Fruit fly (Drosophila melanogaster) whole organism, embryonic: ENCODE measurements around the gene CG46313.

ENCODE experiments used
- BEAF-32 ChIP-seq: fragments of 200-800 bp; sonication (Bioruptor generic); optimal IDR thresholded peaks from 3 replicates; lab custom pipeline; 2017; ENCODE audit warnings: missing biosample characterization, missing genetic modification characterization, mild to moderate bottlenecking, moderate library complexity, missing genetic modification reagents
- C15 ChIP-seq: fragments of 200-800 bp; sonication (Bioruptor generic); IDR thresholded peaks from 3 replicates; pipeline ENCODE4 v1.3.6; 2022; ENCODE audit warnings: missing biosample characterization, missing genetic modification characterization
- CG10209 ChIP-seq: fragments of 200-800 bp; sonication (Bioruptor generic); optimal IDR thresholded peaks from 3 replicates; lab custom pipeline; 2017; ENCODE audit warnings: missing biosample characterization, mild to moderate bottlenecking, missing genetic modification characterization, missing genetic modification reagents
- CG10462 ChIP-seq: fragments of 200-800 bp; sonication (Bioruptor generic); optimal IDR thresholded peaks from 2 replicates; lab custom pipeline; 2016; ENCODE audit warnings: missing biosample characterization, missing genetic modification characterization
- CG10654 ChIP-seq: fragments of 200-800 bp; sonication (Bioruptor generic); optimal IDR thresholded peaks from 2 replicates; lab custom pipeline; 2016; ENCODE audit warnings: missing biosample characterization, missing genetic modification characterization
- CG11456 ChIP-seq: fragments of 200-800 bp; sonication (Bioruptor generic); IDR thresholded peaks from 3 replicates; pipeline ENCODE4 v1.3.6; 2022; ENCODE audit warnings: missing biosample characterization, missing genetic modification characterization
- CG12236 ChIP-seq: fragments of 200-800 bp; sonication (Bioruptor generic); optimal IDR thresholded peaks from 2 replicates; lab custom pipeline; 2016; ENCODE audit warnings: missing biosample characterization, missing genetic modification characterization
- CG13123 ChIP-seq: fragments of 200-800 bp; sonication (Bioruptor generic); optimal IDR thresholded peaks from 2 replicates; lab custom pipeline; 2016; ENCODE audit warnings: missing biosample characterization, missing genetic modification characterization
- CG14710 ChIP-seq: fragments of 200-800 bp; sonication (Bioruptor generic); optimal IDR thresholded peaks from 3 replicates; lab custom pipeline; 2019; ENCODE audit warnings: missing biosample characterization, mild to moderate bottlenecking, missing genetic modification characterization, moderate library complexity
- CG15514 ChIP-seq: fragments of 200-800 bp; sonication (Bioruptor generic); optimal IDR thresholded peaks from 3 replicates; lab custom pipeline; 2017; ENCODE audit warnings: missing biosample characterization, missing genetic modification characterization, mild to moderate bottlenecking, moderate library complexity, missing genetic modification reagents
- CG1603 ChIP-seq: fragments of 200-800 bp; sonication (Bioruptor generic); optimal IDR thresholded peaks from 2 replicates; lab custom pipeline; 2019; ENCODE audit warnings: missing biosample characterization, mild to moderate bottlenecking, missing genetic modification characterization, moderate library complexity
- CG16813 ChIP-seq: fragments of 200-800 bp; sonication (Bioruptor generic); IDR thresholded peaks from 3 replicates; pipeline ENCODE4 v1.3.6; 2022; ENCODE audit warnings: missing biosample characterization, missing genetic modification characterization; ENCODE audit not compliant: partially characterized antibody
- CG17568 ChIP-seq: fragments of 200-800 bp; sonication (Bioruptor generic); optimal IDR thresholded peaks from 2 replicates; lab custom pipeline; 2018; ENCODE audit warnings: missing biosample characterization, mild to moderate bottlenecking, missing genetic modification characterization, moderate library complexity
- CG18011 ChIP-seq: fragments of 200-800 bp; sonication (Bioruptor generic); optimal IDR thresholded peaks from 2 replicates; lab custom pipeline; 2017; ENCODE audit warnings: missing biosample characterization, missing genetic modification characterization, mild to moderate bottlenecking, moderate library complexity, missing genotype
- CG18476 ChIP-seq: fragments of 200-800 bp; sonication (Bioruptor generic); optimal IDR thresholded peaks from 2 replicates; lab custom pipeline; 2016; ENCODE audit warnings: missing biosample characterization, mild to moderate bottlenecking, missing genetic modification characterization
- CG18764 ChIP-seq: fragments of 200-800 bp; sonication (Bioruptor generic); optimal IDR thresholded peaks from 3 replicates; lab custom pipeline; 2016; ENCODE audit warnings: missing biosample characterization, missing genetic modification characterization
- CG2199 ChIP-seq: fragments of 200-800 bp; sonication (Bioruptor generic); IDR thresholded peaks from 3 replicates; pipeline ENCODE4 v1.3.6; 2022; ENCODE audit warnings: missing biosample characterization, missing genetic modification characterization
- CG3838 ChIP-seq: fragments of 200-800 bp; sonication (Bioruptor generic); optimal IDR thresholded peaks from 3 replicates; lab custom pipeline; 2016; ENCODE audit warnings: missing biosample characterization, missing genetic modification characterization
- CG3847 ChIP-seq: fragments of 200-800 bp; sonication (Bioruptor generic); IDR thresholded peaks from 2 replicates; pipeline ENCODE4 v1.3.6; 2022; ENCODE audit warnings: missing biosample characterization, missing genetic modification characterization
- CG4424 ChIP-seq: fragments of 200-800 bp; sonication (Bioruptor generic); optimal IDR thresholded peaks from 3 replicates; lab custom pipeline; 2016; ENCODE audit warnings: missing biosample characterization, missing genetic modification characterization
- CG6854 ChIP-seq: fragments of 200-800 bp; sonication (Bioruptor generic); optimal IDR thresholded peaks from 3 replicates; lab custom pipeline; 2017; ENCODE audit warnings: missing biosample characterization, mild to moderate bottlenecking, missing genetic modification characterization
- CG9797 ChIP-seq: fragments of 200-800 bp; sonication (Bioruptor generic); optimal IDR thresholded peaks from 3 replicates; lab custom pipeline; 2018; ENCODE audit warnings: missing biosample characterization, mild to moderate bottlenecking, missing genetic modification characterization
- Chrac-16 ChIP-seq: fragments of 200-800 bp; sonication (Bioruptor generic); optimal IDR thresholded peaks from 3 replicates; lab custom pipeline; 2016; ENCODE audit warnings: missing biosample characterization, missing genetic modification characterization
- D19A ChIP-seq: fragments of 200-800 bp; optimal IDR thresholded peaks from 3 replicates; lab custom pipeline; 2019; ENCODE audit warnings: missing biosample characterization, mild to moderate bottlenecking, missing genetic modification characterization, moderate library complexity
- Hey ChIP-seq: fragments of 200-800 bp; sonication (Bioruptor generic); optimal IDR thresholded peaks from 3 replicates; lab custom pipeline; 2018; ENCODE audit warnings: missing biosample characterization, mild to moderate bottlenecking, missing genetic modification characterization
- Hr39 ChIP-seq: fragments of >200 bp; optimal IDR thresholded peaks from 2 replicates; lab custom pipeline; 2017
- Neu2 ChIP-seq: fragments of 200-800 bp; sonication (Bioruptor generic); optimal IDR thresholded peaks from 3 replicates; lab custom pipeline; 2016; ENCODE audit warnings: missing biosample characterization, missing genetic modification characterization, borderline replicate concordance
- Xbp1 ChIP-seq: fragments of 200-800 bp; sonication (Bioruptor generic); optimal IDR thresholded peaks from 3 replicates; lab custom pipeline; 2016; ENCODE audit warnings: missing biosample characterization, mild to moderate bottlenecking, missing genetic modification characterization
- ap ChIP-seq: fragments of 200-800 bp; sonication (Bioruptor generic); IDR thresholded peaks from 2 replicates; pipeline ENCODE4 v1.3.6; 2022; ENCODE audit warnings: missing biosample characterization, missing genetic modification characterization
- ash1 ChIP-seq: fragments of 200-800 bp; sonication (Bioruptor generic); optimal IDR thresholded peaks from 2 replicates; lab custom pipeline; 2018; ENCODE audit warnings: missing biosample characterization, mild to moderate bottlenecking, missing genetic modification characterization
- btn ChIP-seq: fragments of 200-800 bp; sonication (Bioruptor generic); optimal IDR thresholded peaks from 2 replicates; lab custom pipeline; 2016; ENCODE audit warnings: missing biosample characterization, missing genetic modification characterization
- crc ChIP-seq: fragments of 200-800 bp; sonication (Bioruptor generic); optimal IDR thresholded peaks from 2 replicates; lab custom pipeline; 2016; ENCODE audit warnings: missing biosample characterization, missing genetic modification characterization
- croc ChIP-seq: fragments of 200-800 bp; sonication (Bioruptor generic); conservative IDR thresholded peaks from 3 replicates; pipeline ENCODE4 v1.3.6; 2022; ENCODE audit warnings: missing biosample characterization, missing genetic modification characterization
- dmrt11E ChIP-seq: fragments of 200-800 bp; sonication (Bioruptor generic); optimal IDR thresholded peaks from 3 replicates; lab custom pipeline; 2018; ENCODE audit warnings: missing biosample characterization, mild to moderate bottlenecking, missing genetic modification characterization, moderate library complexity
- dmrt99B ChIP-seq: fragments of 200-800 bp; sonication (Bioruptor generic); optimal IDR thresholded peaks from 2 replicates; lab custom pipeline; 2018; ENCODE audit warnings: missing biosample characterization, mild to moderate bottlenecking, missing genetic modification characterization, moderate library complexity
- ems ChIP-seq: fragments of 200-800 bp; sonication (Bioruptor generic); optimal IDR thresholded peaks from 3 replicates; lab custom pipeline; 2016; ENCODE audit warnings: missing biosample characterization, missing genetic modification characterization
- fd3F ChIP-seq: fragments of 200-800 bp; sonication (Bioruptor generic); optimal IDR thresholded peaks from 2 replicates; lab custom pipeline; 2018; ENCODE audit warnings: missing biosample characterization, mild to moderate bottlenecking, missing genetic modification characterization, moderate library complexity
- grn ChIP-seq: fragments of 200-800 bp; sonication (Bioruptor generic); optimal IDR thresholded peaks from 3 replicates; lab custom pipeline; 2017; ENCODE audit warnings: missing biosample characterization, missing genetic modification characterization
- hth ChIP-seq: fragments of >200 bp; optimal IDR thresholded peaks from 2 replicates; lab custom pipeline; 2017; ENCODE audit warnings: inconsistent platforms
- insv ChIP-seq, 2 experiments: fragments of 200-800 bp; sonication (Bioruptor generic); optimal IDR thresholded peaks; 3 replicates each; lab custom pipeline; 2016 to 2018; ENCODE audit warnings: missing biosample characterization in 2 of 2, missing genetic modification characterization in 2 of 2
- ken ChIP-seq: fragments of 200-800 bp; sonication (Bioruptor generic); IDR thresholded peaks from 3 replicates; pipeline ENCODE4 v1.3.6; 2022; ENCODE audit warnings: missing biosample characterization, missing genetic modification characterization
- lilli ChIP-seq: fragments of 200-800 bp; sonication (Bioruptor generic); optimal IDR thresholded peaks from 3 replicates; lab custom pipeline; 2016; ENCODE audit warnings: missing biosample characterization, missing genetic modification characterization
- pfk ChIP-seq: fragments of 200-800 bp; sonication (Bioruptor generic); optimal IDR thresholded peaks from 2 replicates; lab custom pipeline; 2018; ENCODE audit warnings: missing biosample characterization, mild to moderate bottlenecking, missing genetic modification characterization, moderate library complexity
- phol ChIP-seq: fragments of 200-800 bp; sonication (Bioruptor generic); optimal IDR thresholded peaks from 3 replicates; lab custom pipeline; 2018; ENCODE audit warnings: missing biosample characterization, mild to moderate bottlenecking, missing genetic modification characterization, moderate library complexity
- sens-2 ChIP-seq: fragments of 200-800 bp; sonication (Bioruptor generic); IDR thresholded peaks from 2 replicates; pipeline ENCODE4 v1.3.6; 2022; ENCODE audit warnings: missing biosample characterization, missing genetic modification characterization
- slp2 ChIP-seq: fragments of 200-800 bp; sonication (Bioruptor generic); optimal IDR thresholded peaks from 2 replicates; lab custom pipeline; 2016; ENCODE audit warnings: missing biosample characterization, missing genetic modification characterization
- trem ChIP-seq: fragments of 200-800 bp; optimal IDR thresholded peaks from 3 replicates; lab custom pipeline; 2019; ENCODE audit warnings: missing biosample characterization, mild to moderate bottlenecking, missing genetic modification characterization, moderate library complexity
- vfl ChIP-seq: fragments of 200-800 bp; sonication (Bioruptor generic); optimal IDR thresholded peaks from 2 replicates; lab custom pipeline; 2016; ENCODE audit warnings: missing biosample characterization, missing genetic modification characterization
- wdn ChIP-seq: fragments of 200-800 bp; sonication (Bioruptor generic); IDR thresholded peaks from 2 replicates; pipeline ENCODE4 v1.3.6; 2022; ENCODE audit warnings: missing biosample characterization, missing genetic modification characterization
- wek ChIP-seq: fragments of 200-800 bp; sonication (Bioruptor generic); optimal IDR thresholded peaks from 3 replicates; lab custom pipeline; 2018; ENCODE audit warnings: missing biosample characterization, mild to moderate bottlenecking, missing genetic modification characterization, moderate library complexity
- wor ChIP-seq: fragments of 200-800 bp; sonication (Bioruptor generic); IDR thresholded peaks from 2 replicates; pipeline ENCODE4 v1.3.6; 2022; ENCODE audit warnings: missing biosample characterization, missing genetic modification characterization

The CG46313 gene

dm6 chr3R:26988412-26988981, 10.2 kb downstream of the CG46313 start, which contains the start of gene CG31075 (continued):
- TF ChIP-seq CG4424 (GFP tag; lab: Kevin White, UChicago) (peak; percentile 28), ken (GFP tag; lab: Robert Waterston, UW) (0 out of 3 replicates have a peak, but pooled peaks have one; percentile 41), CG10462 (no peak), CG18764 (GFP tag; lab: Kevin White, UChicago) (no peak), insv (GFP tag; optimal IDR thresholded peaks at IDR 0.05; lab: Kevin White, UChicago) (no peak), croc (GFP tag; lab: Robert Waterston, UW) (no peak), CG12236 (GFP tag; lab: Kevin White, UChicago) (no peak), D19A (peak; percentile 44), CG3838 (GFP tag; lab: Kevin White, UChicago) (no peak), CG10209 (GFP tag; lab: Kevin White, UChicago) (no peak), Hr39 (no peak), slp2 (GFP tag; lab: Kevin White, UChicago) (no peak), crc (GFP tag; lab: Kevin White, UChicago) (no peak), sens-2 (no peak), CG1603 (tag; lab: Kevin White, UChicago) (peak; percentile 9), pfk (GFP tag; lab: Kevin White, UChicago) (no peak), CG18476 (peak; percentile 52), Chrac-16 (GFP tag; lab: Kevin White, UChicago) (no peak), CG10654 (GFP tag; lab: Kevin White, UChicago) (peak; percentile 8), phol (tag; lab: Kevin White, UChicago) (peak; percentile 51), ems (GFP tag; lab: Kevin White, UChicago) (no peak), CG16813 (GFP tag; lab: Robert Waterston, UW) (no peak), C15 (no peak), CG6854 (peak; percentile 24), wor (GFP tag; lab: Robert Waterston, UW) (0 out of 2 replicates have a peak, but pooled peaks have one; percentile 29), vfl (GFP tag; lab: Kevin White, UChicago) (no peak), CG15514 (GFP tag; lab: Kevin White, UChicago) (peak; percentile 62), CG2199 (GFP tag; lab: Robert Waterston, UW) (peak; percentile 46; the same call in 1 of the 3 replicates), grn (GFP tag; lab: Kevin White, UChicago) (no peak), CG18011 (GFP tag; lab: Kevin White, UChicago) (no peak), CG11456 (GFP tag; lab: Robert Waterston, UW) (0 out of 3 replicates have a peak, but pooled peaks have one; percentile 23), Neu2 (GFP tag; lab: Kevin White, UChicago) (no peak), dmrt99B (tag; lab: Kevin White, UChicago) (peak; percentile 53), hth (lab: Kevin White, UChicago) (no peak), CG3847 (peak; percentile 59), CG14710 (tag; lab: Kevin White, UChicago) (no peak), btn (GFP tag; lab: Kevin White, UChicago) (no peak), trem (tag; lab: Kevin White, UChicago) (no peak), CG17568 (GFP tag; lab: Kevin White, UChicago) (no peak), ash1 (GFP tag; lab: Kevin White, UChicago) (no peak), BEAF-32 (no peak), Hey (tag; lab: Kevin White, UChicago) (no peak), wdn (peak; percentile 54), CG9797 (GFP tag; lab: Kevin White, UChicago) (no peak), ap (GFP tag; lab: Robert Waterston, UW) (peak; percentile 33), Xbp1 (GFP tag; lab: Kevin White, UChicago) (peak; percentile 18), lilli (GFP tag; lab: Kevin White, UChicago) (peak; percentile 50), wek (no peak), dmrt11E (tag; lab: Kevin White, UChicago) (no peak), CG13123 (GFP tag; lab: Kevin White, UChicago) (no peak), fd3F (GFP tag; lab: Kevin White, UChicago) (peak; percentile 5)
